Worm (Caenorhabditis elegans) whole organism, dauer: Measurements from ENCODE around the gene nucl-1.

Experiments used
- unc-62 ChIP-seq: sonication (generic microtip); optimal IDR thresholded peaks from 2 replicates; lab custom pipeline; 2017; ENCODE audit warnings: missing biosample characterization, missing genetic modification reagents, missing genetic modification characterization

The nucl-1 gene

ce11 chrIV:8289505-8289579, at the start of gene nucl-1:
Gene nucl-1, minus strand, starts transcription at chrIV:8289530.
- no peak for TF ChIP-seq unc-62 (GFP tag; lab: Kevin White, UChicago)

DNA sequence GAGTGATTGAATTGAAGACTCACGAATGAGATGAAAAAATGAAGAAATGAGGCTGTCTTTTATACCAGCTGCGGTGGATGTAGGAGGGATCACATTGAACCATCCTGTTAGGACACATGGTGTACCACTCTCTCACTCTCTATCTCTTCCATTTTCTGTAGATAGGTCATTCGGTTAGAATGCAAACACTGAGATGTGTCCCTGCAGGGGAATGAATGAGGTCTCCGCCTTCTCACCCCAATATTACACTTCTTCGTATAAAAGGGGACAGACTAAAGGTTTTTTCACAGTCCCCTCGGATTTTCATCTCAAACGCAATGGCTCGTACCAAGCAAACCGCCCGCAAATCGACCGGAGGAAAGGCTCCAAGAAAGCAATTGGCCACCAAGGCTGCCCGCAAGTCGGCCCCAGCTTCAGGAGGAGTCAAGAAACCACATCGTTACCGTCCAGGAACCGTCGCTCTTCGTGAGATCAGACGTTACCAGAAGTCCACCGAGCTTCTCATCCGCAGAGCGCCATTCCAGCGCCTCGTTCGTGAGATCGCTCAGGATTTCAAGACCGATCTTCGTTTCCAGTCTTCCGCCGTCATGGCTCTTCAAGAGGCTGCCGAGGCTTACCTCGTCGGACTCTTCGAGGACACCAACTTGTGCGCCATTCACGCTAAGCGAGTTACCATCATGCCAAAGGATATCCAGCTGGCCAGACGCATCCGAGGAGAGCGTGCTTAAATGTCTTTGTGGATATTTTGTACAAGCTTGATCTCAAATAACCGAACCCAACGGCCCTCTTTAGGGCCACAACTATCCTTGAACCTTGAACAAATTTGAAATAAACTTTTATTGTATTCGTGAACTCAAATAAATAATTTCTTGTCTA, 44.9 kb upstream of the nucl-1 start, which contains the start of gene his-32:
his-32 (plus strand) TSS at position 318 of the 876 bp plus-strand sequence.
- no peak for TF ChIP-seq unc-62 (GFP tag; lab: Kevin White, UChicago)

DNA sequence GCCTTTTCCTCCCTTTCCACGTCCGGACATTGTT, 44.4 kb upstream of the nucl-1 start, which contains the start of gene his-31:
his-31 (minus strand) TSS at position 30 of the 34 bp plus-strand sequence.
- TF ChIP-seq unc-62 (GFP tag; lab: Kevin White, UChicago), result no peak

ce11 chrIV:8333554-8333953, 44.2 kb upstream of the nucl-1 start:
- no peak for TF ChIP-seq unc-62 (GFP tag; lab: Kevin White, UChicago)

- TF ChIP-seq unc-62 (GFP tag; lab: Kevin White, UChicago), result no peak
Measured at ce11 chrIV:8333034-8333433, 43.7 kb upstream of the nucl-1 start.

DNA sequence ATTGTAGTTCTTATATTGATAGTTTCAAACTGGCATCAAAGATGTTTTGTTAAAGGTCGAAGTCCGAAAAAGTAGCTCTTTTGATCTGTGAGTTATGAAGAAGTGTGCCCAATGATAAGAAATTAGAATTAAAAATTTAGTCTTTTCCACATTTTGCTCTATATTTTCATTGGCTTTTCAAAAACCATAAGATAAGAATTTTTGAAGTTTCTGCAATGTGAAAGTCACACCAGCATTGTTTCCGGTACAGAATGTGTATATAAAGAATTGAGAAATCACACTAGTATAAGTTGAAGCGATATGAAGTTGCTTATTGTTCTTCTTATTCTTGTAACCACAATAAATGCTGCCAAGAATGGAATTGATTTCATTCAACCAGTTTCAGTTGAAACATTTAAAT, 43.2 kb upstream of the nucl-1 start, which contains the start of gene lys-10:
lys-10 (plus strand) TSS at position 301 of the 400 bp plus-strand sequence.
- TF ChIP-seq unc-62 (GFP tag; lab: Kevin White, UChicago), result no peak

- no peak for TF ChIP-seq unc-62 (GFP tag; lab: Kevin White, UChicago)
Measured at ce11 chrIV:8328913-8329312, 39.6 kb upstream of the nucl-1 start, which contains the start of gene F35H10.2. Gene F35H10.2, plus strand, starts transcription at chrIV:8329213.

DNA sequence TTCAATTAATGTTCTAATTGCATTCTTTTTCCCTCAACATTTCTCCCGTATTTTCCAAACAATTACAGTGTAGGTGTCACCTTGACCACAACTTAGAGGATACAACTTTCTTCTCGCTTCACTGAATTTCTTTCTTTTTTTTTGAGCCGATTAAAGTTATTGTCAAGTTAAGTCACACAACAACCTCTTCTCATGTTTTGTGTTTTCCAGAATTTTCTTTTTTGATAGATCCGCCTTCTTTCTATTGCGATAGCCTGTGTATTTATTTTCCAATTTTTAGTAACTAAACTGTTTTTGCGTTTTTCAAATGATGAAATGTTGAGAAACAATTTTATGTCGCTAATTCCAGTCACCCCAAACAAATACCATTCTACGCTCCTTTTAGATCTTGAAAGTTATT, 36.3 kb upstream of the nucl-1 start, which contains the start of gene F35H10.3:
F35H10.3 (plus strand) TSS at position 301 of the 400 bp plus-strand sequence.
- TF ChIP-seq unc-62 (GFP tag; lab: Kevin White, UChicago), result no peak

- TF ChIP-seq unc-62 (GFP tag; lab: Kevin White, UChicago), result no peak
Measured at ce11 chrIV:8318799-8319198, 29.5 kb upstream of the nucl-1 start.

ce11 chrIV:8317800-8318199, 28.5 kb upstream of the nucl-1 start:
- TF ChIP-seq unc-62 (GFP tag; lab: Kevin White, UChicago), result no peak

DNA sequence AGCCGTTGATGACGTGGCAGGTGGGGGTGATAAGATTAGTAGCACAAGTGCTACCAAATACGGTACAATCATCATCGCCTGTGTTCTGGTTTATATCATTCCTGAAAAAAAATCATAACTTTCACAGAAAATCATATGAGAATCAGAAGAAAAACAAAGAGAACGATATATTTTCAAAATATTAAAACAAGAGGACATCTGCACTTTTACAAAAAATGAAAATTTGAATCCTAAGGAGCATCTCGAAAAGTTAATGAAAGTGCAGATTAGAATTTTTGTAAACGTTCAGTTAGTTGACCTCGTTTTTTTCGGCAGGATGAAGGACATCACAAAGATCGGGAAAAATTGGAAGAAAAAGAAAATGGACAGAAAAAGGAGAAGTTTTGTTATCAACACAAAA, 23.5 kb upstream of the nucl-1 start, which contains the start of gene F35H10.10:
F35H10.10 (minus strand) TSS at position 101 of the 400 bp plus-strand sequence.
- no peak for TF ChIP-seq unc-62 (GFP tag; lab: Kevin White, UChicago)

- TF ChIP-seq unc-62 (GFP tag; lab: Kevin White, UChicago), result no peak
Measured at ce11 chrIV:8312105-8312504, 22.8 kb upstream of the nucl-1 start.

DNA sequence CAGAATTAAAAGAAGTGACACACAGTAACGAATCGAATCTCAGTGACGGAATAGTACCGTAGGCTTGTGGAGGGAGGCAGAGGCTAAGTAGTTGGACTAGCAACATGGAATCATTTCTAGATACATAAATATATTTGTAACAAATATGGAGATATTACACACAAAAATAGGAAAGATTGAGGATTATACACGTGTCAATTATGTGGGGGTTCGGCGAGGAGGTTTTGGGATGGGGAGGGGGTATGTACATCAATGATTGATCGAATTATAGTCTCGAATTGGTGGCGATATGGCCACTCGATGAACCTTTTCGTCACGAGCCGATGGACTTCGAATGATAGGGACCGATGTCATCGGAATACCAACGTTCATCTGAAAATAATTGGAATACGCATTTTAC, 18.1 kb upstream of the nucl-1 start:
- no peak for TF ChIP-seq unc-62 (GFP tag; lab: Kevin White, UChicago)

DNA sequence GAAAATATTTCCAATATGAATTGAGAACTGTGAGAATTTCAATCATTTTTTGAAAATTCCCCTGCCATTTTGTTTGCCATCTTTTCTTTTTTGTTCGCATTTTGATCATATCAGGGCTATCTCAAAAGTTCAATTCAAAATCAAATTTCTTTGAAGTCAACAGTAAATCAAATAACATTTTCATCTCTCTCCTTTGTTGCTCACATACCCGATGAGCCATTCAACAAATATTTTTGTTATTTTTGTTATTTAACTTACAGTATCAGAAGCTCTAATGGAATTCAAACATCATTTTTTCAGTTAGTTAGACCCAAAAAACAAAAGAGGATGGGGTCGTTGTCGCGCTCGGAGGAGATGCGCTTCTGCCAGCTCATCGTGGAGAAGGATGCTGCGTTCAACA, 14.3 kb upstream of the nucl-1 start, which contains the start of gene vha-5:
vha-5 (plus strand) TSS at position 301 of the 400 bp plus-strand sequence.
- no peak for TF ChIP-seq unc-62 (GFP tag; lab: Kevin White, UChicago)

ce11 chrIV:8302648-8303161, 13.4 kb upstream of the nucl-1 start:
- no peak for TF ChIP-seq unc-62 (GFP tag; lab: Kevin White, UChicago)

DNA sequence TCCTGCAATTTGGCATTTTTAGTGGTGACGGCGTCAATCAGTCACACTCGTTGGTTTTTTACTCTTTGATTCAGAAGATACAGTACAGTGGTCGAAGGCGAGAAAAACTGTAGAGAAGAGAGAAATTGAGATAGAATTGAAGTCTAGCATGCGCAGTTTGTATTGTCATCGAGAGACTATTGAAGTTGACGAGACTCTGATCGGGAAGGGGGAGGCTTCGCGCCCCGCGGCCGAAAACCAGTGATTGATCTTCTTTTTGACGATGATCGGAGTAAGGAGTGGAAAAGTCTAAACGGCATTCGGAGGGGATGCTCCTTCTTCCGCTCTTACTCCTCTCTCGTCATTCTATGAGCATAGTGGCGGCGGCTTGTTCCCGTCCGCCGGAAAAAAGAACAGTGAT, 12.6 kb upstream of the nucl-1 start:
- no peak for TF ChIP-seq unc-62 (GFP tag; lab: Kevin White, UChicago)

DNA sequence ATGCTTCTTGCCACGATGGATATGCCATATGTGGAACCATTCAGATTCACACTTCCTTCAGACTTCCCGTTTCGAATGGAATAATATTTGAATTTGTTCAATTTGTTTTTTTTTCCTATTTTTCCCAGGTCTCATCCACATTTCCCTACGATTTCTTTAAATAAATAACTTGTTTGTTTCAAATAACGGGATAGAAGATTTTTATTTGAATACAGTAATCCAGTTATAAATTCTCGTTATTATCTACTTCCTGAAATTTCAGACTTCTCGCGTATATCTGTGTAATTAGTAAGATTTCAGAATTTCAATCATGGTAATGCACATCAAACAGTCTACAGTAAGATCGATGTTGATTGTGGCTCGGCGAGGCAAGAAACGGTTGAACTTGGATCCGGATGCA, 11.1 kb upstream of the nucl-1 start, which contains the start of gene F35H10.5:
F35H10.5 (plus strand) TSS at position 301 of the 400 bp plus-strand sequence.
- TF ChIP-seq unc-62 (GFP tag; lab: Kevin White, UChicago), result no peak
